Fruit fly (Drosophila melanogaster): ENCODE data around the gene ort.

Gene ort

dm6 chr3R:19612908-19613431, 46.6 kb upstream of the ort start, which contains the start of gene CG16727 (continued):
- TF ChIP-seq cato (GFP tag; optimal IDR thresholded peaks at IDR 0.05; ENCODE audit: borderline replicate concordance) (no peak), Aef1 (GFP tag; IDR thresholded peaks at IDR 0.05) (no peak), GATAe (GFP tag; conservative IDR thresholded peaks at IDR 0.05) (no peak), Scr (GFP tag; IDR thresholded peaks at IDR 0.05; ENCODE audit: partially characterized antibody) (no peak), Neu2 (GFP tag; optimal IDR thresholded peaks at IDR 0.05; ENCODE audit: borderline replicate concordance) (no peak), CG6175 (GFP tag; IDR thresholded peaks at IDR 0.05) (no peak), CG6272 (GFP tag; IDR thresholded peaks at IDR 0.05) (no peak), cg (GFP tag; optimal IDR thresholded peaks at IDR 0.05) (no peak), so (GFP tag; IDR thresholded peaks at IDR 0.05) (no peak), CG3726 (GFP tag; IDR thresholded peaks at IDR 0.05) (0 out of 3 replicates have a peak, but pooled peaks have one; percentile 20), fd64A (GFP tag; optimal IDR thresholded peaks at IDR 0.05) (no peak), dm (GFP tag; optimal IDR thresholded peaks at IDR 0.05) (no peak), Kr (GFP tag; optimal IDR thresholded peaks at IDR 0.05) (no peak), slou (GFP tag; optimal IDR thresholded peaks at IDR 0.05) (no peak), corto (GFP tag; optimal IDR thresholded peaks at IDR 0.05) (no peak), psq (GFP tag; optimal IDR thresholded peaks at IDR 0.05) (no peak), slbo (GFP tag; IDR thresholded peaks at IDR 0.05) (no peak), Spps (tag; optimal IDR thresholded peaks at IDR 0.05) (no peak), Lim3 (GFP tag; IDR thresholded peaks at IDR 0.05) (no peak), BEAF-32 (GFP tag; optimal IDR thresholded peaks at IDR 0.05) (no peak), trh (GFP tag; optimal IDR thresholded peaks at IDR 0.05) (no peak), CG3407 (GFP tag; optimal IDR thresholded peaks at IDR 0.05) (no peak), vfl (GFP tag; optimal IDR thresholded peaks at IDR 0.05) (no peak), CG31224 (GFP tag; IDR thresholded peaks at IDR 0.05) (no peak), Dek (tag; optimal IDR thresholded peaks at IDR 0.05) (no peak), CG8359 (GFP tag; optimal IDR thresholded peaks at IDR 0.05; ENCODE audit: borderline replicate concordance) (no peak), scrt (GFP tag; optimal IDR thresholded peaks at IDR 0.05) (peak; percentile 36), CG2129 (GFP tag; IDR thresholded peaks at IDR 0.05; ENCODE audit: partially characterized antibody) (no peak), CG2116 (GFP tag; optimal IDR thresholded peaks at IDR 0.05) (no peak), CG6854 (GFP tag; optimal IDR thresholded peaks at IDR 0.05) (peak; percentile 36), pzg (GFP tag; optimal IDR thresholded peaks at IDR 0.05) (no peak), CG14441 (GFP tag; IDR thresholded peaks at IDR 0.05) (no peak), CG2120 (GFP tag; optimal IDR thresholded peaks at IDR 0.05) (no peak), bigmax (GFP tag; optimal IDR thresholded peaks at IDR 0.05) (no peak), CG13424 (tag; optimal IDR thresholded peaks at IDR 0.05) (peak; percentile 38), Opbp (GFP tag; IDR thresholded peaks at IDR 0.05; ENCODE audit: partially characterized antibody) (no peak), Hmr (GFP tag; optimal IDR thresholded peaks at IDR 0.05) (peak; percentile 58), hbn (GFP tag; IDR thresholded peaks at IDR 0.05; ENCODE audit: partially characterized antibody) (no peak), vnd (GFP tag; IDR thresholded peaks at IDR 0.05; ENCODE audit: partially characterized antibody) (no peak), CG3281 (GFP tag; optimal IDR thresholded peaks at IDR 0.05) (peak; percentile 52), Doc3 (GFP tag; IDR thresholded peaks at IDR 0.05; ENCODE audit: partially characterized antibody) (no peak), CG13894 (tag; optimal IDR thresholded peaks at IDR 0.05) (no peak), CG7839 (tag; optimal IDR thresholded peaks at IDR 0.05) (no peak), klu (GFP tag; IDR thresholded peaks at IDR 0.05) (no peak), CG32772 (GFP tag; IDR thresholded peaks at IDR 0.05) (no peak), Meics (GFP tag; optimal IDR thresholded peaks at IDR 0.05) (no peak), gce (GFP tag; IDR thresholded peaks at IDR 0.05) (no peak), yki (optimal IDR thresholded peaks at IDR 0.05) (no peak), CG15601 (tag; optimal IDR thresholded peaks at IDR 0.05) (no peak), ssp (GFP tag; IDR thresholded peaks at IDR 0.05) (no peak), esg (GFP tag; conservative IDR thresholded peaks at IDR 0.05) (no peak)
